Fruit fly (Drosophila melanogaster) whole organism, adult: ENCODE measurements around the gene CG6576.

Source experiments
- CG11617 ChIP-seq: fragments of 200-800 bp; sonication (Bioruptor generic); optimal IDR thresholded peaks from 2 replicates; lab custom pipeline; 2017; ENCODE audit warnings: mild to moderate bottlenecking, missing biosample characterization, missing genetic modification reagents, missing genetic modification characterization
- CG5204 ChIP-seq: fragments of 200-800 bp; sonication (Bioruptor generic); optimal IDR thresholded peaks from 2 replicates; lab custom pipeline; 2016; ENCODE audit warnings: missing biosample characterization, missing genetic modification characterization
- CG7045 ChIP-seq: fragments of 200-800 bp; sonication (Bioruptor generic); optimal IDR thresholded peaks from 2 replicates; lab custom pipeline; 2017; ENCODE audit warnings: missing biosample characterization, mild to moderate bottlenecking, missing genetic modification characterization
- Clk ChIP-seq: fragments of 200-800 bp; sonication (Bioruptor generic); optimal IDR thresholded peaks from 2 replicates; lab custom pipeline; 2017; ENCODE audit warnings: missing biosample characterization, missing genetic modification characterization
- Crg-1 ChIP-seq: fragments of 200-800 bp; sonication (Bioruptor generic); optimal IDR thresholded peaks from 2 replicates; lab custom pipeline; 2016; ENCODE audit warnings: missing biosample characterization, missing genetic modification characterization
- Hr96 ChIP-seq: fragments of 200-800 bp; sonication (Bioruptor generic); optimal IDR thresholded peaks from 2 replicates; lab custom pipeline; 2016; ENCODE audit warnings: missing biosample characterization, missing genetic modification characterization
- Mnt ChIP-seq: fragments of 200-800 bp; sonication (Bioruptor generic); optimal IDR thresholded peaks from 2 replicates; lab custom pipeline; 2016; ENCODE audit warnings: missing biosample characterization, mild to moderate bottlenecking, missing genetic modification characterization
- bab1 ChIP-seq: fragments of 200-800 bp; sonication (Bioruptor generic); optimal IDR thresholded peaks from 3 replicates; lab custom pipeline; 2019; ENCODE audit warnings: missing biosample characterization, mild to moderate bottlenecking, missing genetic modification characterization, moderate library complexity
- cic ChIP-seq: fragments of 200-800 bp; sonication (Bioruptor generic); optimal IDR thresholded peaks from 2 replicates; lab custom pipeline; 2017; ENCODE audit warnings: missing biosample characterization, mild to moderate bottlenecking, missing genetic modification characterization, moderate library complexity
- cnc ChIP-seq, 2 experiments: fragments of >200 bp; optimal IDR thresholded peaks; 2 replicates each; lab custom pipeline; 2017
- kay ChIP-seq: fragments of 200-800 bp; sonication (Bioruptor generic); peaks from one replicate; lab custom pipeline; 2016; ENCODE audit warnings: missing biosample characterization, missing genetic modification characterization, borderline replicate concordance
- ovo ChIP-seq: fragments of 200-800 bp; sonication (Bioruptor generic); optimal IDR thresholded peaks from 2 replicates; lab custom pipeline; 2016; ENCODE audit warnings: missing biosample characterization, missing genetic modification characterization
- pad ChIP-seq: fragments of 200-800 bp; sonication (Bioruptor generic); optimal IDR thresholded peaks from 3 replicates; lab custom pipeline; 2017; ENCODE audit warnings: missing biosample characterization, missing genetic modification characterization, mild to moderate bottlenecking, moderate library complexity, missing genetic modification reagents
- tj ChIP-seq: fragments of 200-800 bp; sonication (Bioruptor generic); optimal IDR thresholded peaks from 3 replicates; lab custom pipeline; 2017; ENCODE audit warnings: missing biosample characterization, mild to moderate bottlenecking, missing genetic modification characterization, moderate library complexity

dm6 chr3L:8772998-8773684 lies 17.4 kb downstream of the CG6576 start:
- TF ChIP-seq Crg-1 (GFP tag; lab: Kevin White, UChicago) = no peak
- no peak for TF ChIP-seq tj (GFP tag; lab: Kevin White, UChicago)
- no peak for TF ChIP-seq Mnt (GFP tag; lab: Kevin White, UChicago)
- no peak for TF ChIP-seq CG11617 (GFP tag; lab: Kevin White, UChicago)
- TF ChIP-seq kay (GFP tag; lab: Kevin White, UChicago) = no peak
- no peak for TF ChIP-seq ovo (GFP tag; lab: Kevin White, UChicago)
- no peak for TF ChIP-seq CG7045
- TF ChIP-seq cic = no peak
- TF ChIP-seq Hr96 (GFP tag; lab: Kevin White, UChicago) = no peak
- no peak for TF ChIP-seq cnc (optimal IDR thresholded peaks at IDR 0.05; lab: Kevin White, UChicago)
- no peak for TF ChIP-seq pad (GFP tag; lab: Kevin White, UChicago)
- no peak for TF ChIP-seq CG5204
- peak; percentile 89 for TF ChIP-seq bab1 (GFP tag; lab: Kevin White, UChicago)
- TF ChIP-seq Clk (GFP tag; lab: Kevin White, UChicago) = no peak
